Fruit fly (Drosophila melanogaster) whole organism: ENCODE data around the gene CG34124.

Experiments used
- CG8478 ChIP-seq: fragments of >200 bp; optimal IDR thresholded peaks from 2 replicates; lab custom pipeline; 2018; ENCODE audit warnings: inconsistent platforms
- Dll ChIP-seq: fragments of >200 bp; optimal IDR thresholded peaks from 2 replicates; lab custom pipeline; 2017
- EcR ChIP-seq, 2 experiments: fragments of >200 bp; optimal IDR thresholded peaks; 2 replicates each; lab custom pipeline; 2017; ENCODE audit warnings: missing biosample characterization in 2 of 2, missing genetic modification characterization in 2 of 2, missing genetic modification reagents in 2 of 2
- pan ChIP-seq: fragments of >200 bp; optimal IDR thresholded peaks from 2 replicates; lab custom pipeline; 2017
- psq ChIP-seq: fragments of >200 bp; optimal IDR thresholded peaks from 2 replicates; lab custom pipeline; 2017
- usp ChIP-seq: fragments of >200 bp; optimal IDR thresholded peaks from 2 replicates; lab custom pipeline; 2017; ENCODE audit warnings: missing biosample characterization, missing genetic modification characterization, mixed read lengths

The CG34124 gene

DNA sequence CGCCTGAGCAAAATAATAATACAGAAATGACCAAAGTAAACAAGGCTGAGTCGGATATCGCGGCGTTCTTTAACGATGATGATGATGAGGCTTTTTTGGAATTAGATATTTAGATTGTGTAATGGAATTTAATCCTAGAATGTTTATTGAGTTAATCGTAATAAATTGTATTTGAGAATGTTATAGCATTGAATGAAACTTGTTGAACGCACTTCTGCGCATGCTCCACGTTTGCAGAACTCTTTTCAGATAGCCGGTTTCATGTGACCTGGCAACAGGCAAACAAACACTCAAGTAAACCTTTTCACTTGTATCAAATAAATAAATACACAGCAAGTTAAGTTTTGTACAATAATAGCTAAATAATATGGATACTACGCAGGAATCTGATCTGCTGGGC, at the start of gene CG34124:
TSS of gene CG34124 (plus strand) at position 301 of the 400 bp plus-strand sequence.
- TF ChIP-seq pan (lab: Kevin White, UChicago) = no peak
- TF ChIP-seq Dll (lab: Kevin White, UChicago) = no peak
- TF ChIP-seq CG8478 (lab: Kevin White, UChicago) = no peak
- no peak for TF ChIP-seq psq (lab: Kevin White, UChicago)
- TF ChIP-seq usp (GFP tag; lab: Kevin White, UChicago) = no peak
- TF ChIP-seq EcR (GFP tag; optimal IDR thresholded peaks at IDR 0.05; lab: Kevin White, UChicago) = no peak

DNA sequence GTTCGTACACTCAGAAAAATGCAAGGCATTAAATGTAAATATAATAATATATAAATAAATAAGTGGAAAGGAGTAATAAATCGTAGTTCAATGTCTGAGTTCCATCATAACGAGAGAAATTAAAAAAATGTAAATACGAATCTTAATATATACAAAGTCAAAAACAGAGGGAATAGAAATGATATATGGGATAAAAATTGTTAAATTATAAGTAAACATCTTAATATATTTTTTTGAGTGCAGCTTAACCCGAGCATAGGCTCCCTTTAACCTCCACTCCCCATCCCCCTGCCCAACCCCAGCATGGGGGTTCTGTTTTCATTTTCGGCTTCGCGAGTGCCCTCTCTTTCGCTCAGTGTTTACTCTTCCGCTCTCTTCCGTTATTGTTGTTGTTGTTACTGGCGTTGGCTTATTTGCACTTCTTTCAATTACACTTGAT, 42.5 kb upstream of the CG34124 start:
- TF ChIP-seq CG8478 (lab: Kevin White, UChicago) (no peak), EcR (GFP tag; optimal IDR thresholded peaks at IDR 0.05; lab: Kevin White, UChicago) (no peak)

DNA sequence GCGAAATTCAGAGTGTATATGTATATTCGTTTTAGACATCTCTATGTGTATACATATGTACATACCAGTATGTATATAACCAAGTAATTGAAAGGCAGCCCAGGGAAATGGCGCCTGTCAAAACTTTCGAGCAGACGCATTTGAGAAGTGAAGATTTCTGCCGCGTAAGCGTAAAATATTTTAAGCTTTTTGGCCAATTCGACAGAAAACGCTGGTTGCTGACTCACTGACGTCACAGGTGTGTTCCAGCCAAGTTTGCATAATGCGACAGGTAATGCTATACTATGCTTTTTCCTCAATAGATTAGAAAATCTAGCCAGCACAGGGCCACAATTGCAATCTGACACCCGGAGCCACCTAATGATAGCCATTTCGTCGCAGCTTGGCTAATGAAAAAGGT, 41.5 kb upstream of the CG34124 start:
- TF ChIP-seq psq (lab: Kevin White, UChicago) = no peak
- TF ChIP-seq EcR (GFP tag; optimal IDR thresholded peaks at IDR 0.05; lab: Kevin White, UChicago) = no peak
- no peak for TF ChIP-seq usp (GFP tag; lab: Kevin White, UChicago)
- no peak for TF ChIP-seq pan (lab: Kevin White, UChicago)
- no peak for TF ChIP-seq CG8478 (lab: Kevin White, UChicago)
- no peak for TF ChIP-seq Dll (lab: Kevin White, UChicago)

DNA sequence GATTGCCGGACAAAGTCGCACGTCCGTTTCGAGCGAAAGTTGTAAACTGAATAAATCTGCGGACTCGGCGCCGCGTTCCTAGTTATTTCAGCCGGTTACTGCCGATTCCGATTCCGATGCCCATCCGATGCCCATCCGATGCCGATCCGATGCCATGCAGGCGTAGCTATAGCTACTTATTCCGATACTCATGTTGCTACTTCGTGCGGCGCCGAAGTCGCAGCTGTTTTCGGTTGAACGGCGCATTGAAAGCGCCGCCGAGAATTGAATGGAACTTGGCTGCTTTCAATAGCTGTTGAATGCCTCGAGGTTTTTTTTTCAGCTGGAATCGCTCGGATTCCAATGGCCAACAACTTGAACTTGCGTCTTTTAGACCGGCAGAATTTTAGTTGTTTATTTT, 29.9 kb upstream of the CG34124 start:
- TF ChIP-seq CG8478 (lab: Kevin White, UChicago) (no peak), EcR (GFP tag; optimal IDR thresholded peaks at IDR 0.05; lab: Kevin White, UChicago) (no peak), psq (lab: Kevin White, UChicago) (no peak), pan (lab: Kevin White, UChicago) (no peak), usp (GFP tag; lab: Kevin White, UChicago) (no peak), Dll (lab: Kevin White, UChicago) (no peak)

DNA sequence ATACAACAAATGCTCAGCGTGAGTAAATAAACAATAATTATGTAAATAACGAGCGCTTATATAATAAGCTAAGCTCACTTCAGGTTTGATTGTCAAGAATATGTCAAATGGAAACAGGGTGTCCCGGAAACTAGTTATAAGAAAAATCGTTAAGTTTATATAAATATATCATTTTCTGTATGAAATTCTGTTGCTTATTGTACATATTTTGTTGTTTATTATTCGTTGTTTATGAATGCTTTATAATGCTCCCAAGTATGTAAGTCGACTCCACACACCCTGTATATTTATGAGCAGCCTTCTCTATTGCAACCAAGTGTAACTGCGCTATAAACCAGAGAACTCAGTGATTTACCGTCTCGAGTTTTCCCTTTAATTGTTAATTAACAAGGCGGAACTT, 27.7 kb upstream of the CG34124 start:
- TF ChIP-seq Dll (lab: Kevin White, UChicago) (no peak), usp (GFP tag; lab: Kevin White, UChicago) (no peak)

DNA sequence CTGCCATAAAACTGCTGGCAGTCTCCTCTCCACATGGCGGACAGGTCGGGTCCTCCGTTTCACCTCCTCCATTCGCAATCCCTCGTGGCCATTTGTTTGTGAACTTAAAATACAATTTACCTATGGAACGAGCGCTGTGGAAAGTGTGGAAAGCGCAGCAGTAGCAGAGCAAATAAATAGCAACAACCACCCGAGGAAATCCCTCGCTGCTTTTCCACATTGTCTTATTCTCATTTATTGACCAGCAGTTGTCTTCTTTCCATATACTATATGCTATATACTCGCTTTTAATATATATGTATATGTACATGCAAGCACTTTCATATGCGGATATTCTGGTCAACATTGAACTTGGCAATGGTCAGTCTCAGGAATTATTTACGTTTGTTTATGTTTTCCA, 25.9 kb upstream of the CG34124 start, which contains the start of gene hoe1:
TSS of gene hoe1 (minus strand) at position 101 of the 400 bp plus-strand sequence.
- TF ChIP-seq EcR (GFP tag; optimal IDR thresholded peaks at IDR 0.05; lab: Kevin White, UChicago) (no peak), CG8478 (lab: Kevin White, UChicago) (no peak), Dll (lab: Kevin White, UChicago) (no peak), pan (lab: Kevin White, UChicago) (no peak)

DNA sequence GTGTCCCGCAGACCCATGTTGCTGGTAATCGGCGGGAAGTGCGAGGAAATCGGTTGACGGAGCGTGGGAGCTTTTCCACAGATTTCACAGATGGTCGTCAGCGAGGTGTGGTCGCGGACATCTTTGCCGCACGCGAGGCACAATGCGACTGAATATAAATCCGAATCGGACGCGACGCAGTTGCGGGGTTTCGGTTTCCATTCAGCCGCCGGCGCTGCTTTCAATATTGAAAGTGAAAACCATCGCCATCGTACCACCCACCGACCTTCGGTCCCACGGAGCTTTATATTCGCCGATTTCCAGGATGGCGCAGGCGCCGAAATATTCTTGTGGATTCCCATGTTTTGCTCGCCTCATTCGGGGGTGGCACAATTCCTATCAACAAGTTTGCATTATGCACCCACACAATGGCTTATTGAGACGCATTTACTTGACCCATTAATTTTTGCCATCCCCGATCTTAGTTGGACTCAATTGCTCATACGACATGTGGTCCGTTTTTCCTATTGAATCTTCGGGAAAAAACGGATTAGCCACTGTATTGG, 21.8 kb upstream of the CG34124 start, which contains the start of gene hoe2:
TSS of gene hoe2 (minus strand) at position 126 of the 545 bp plus-strand sequence.
- no peak for TF ChIP-seq pan (lab: Kevin White, UChicago)
- TF ChIP-seq psq (lab: Kevin White, UChicago) = no peak
- TF ChIP-seq Dll (lab: Kevin White, UChicago) = no peak
- no peak for TF ChIP-seq EcR (GFP tag; optimal IDR thresholded peaks at IDR 0.05; lab: Kevin White, UChicago)
- TF ChIP-seq CG8478 (lab: Kevin White, UChicago) = no peak
- no peak for TF ChIP-seq usp (GFP tag; lab: Kevin White, UChicago)

DNA sequence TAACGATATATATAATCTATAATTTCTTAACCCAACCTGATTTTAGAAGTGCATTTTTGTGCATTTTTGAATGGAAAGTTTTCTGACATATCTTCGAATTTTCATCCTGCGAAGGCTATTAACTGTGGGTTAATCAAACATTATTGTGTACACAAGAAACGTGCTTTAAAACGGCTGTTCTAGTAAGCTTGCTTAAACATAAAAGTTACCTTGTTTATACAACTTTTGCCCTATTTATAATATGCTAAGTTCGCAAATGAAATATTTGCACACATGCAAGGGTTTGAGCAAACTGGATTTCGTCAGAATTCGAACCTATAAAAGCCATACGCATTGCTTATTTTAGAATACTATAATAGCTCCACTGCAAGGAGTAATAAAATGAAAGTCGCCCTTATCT, 21.2 kb upstream of the CG34124 start, which contains the start of gene Sgs1:
TSS of gene Sgs1 (plus strand) at position 350 of the 400 bp plus-strand sequence.
- TF ChIP-seq usp (GFP tag; lab: Kevin White, UChicago) (no peak), pan (lab: Kevin White, UChicago) (no peak), CG8478 (lab: Kevin White, UChicago) (no peak), EcR (GFP tag; optimal IDR thresholded peaks at IDR 0.05; lab: Kevin White, UChicago) (no peak), psq (lab: Kevin White, UChicago) (no peak), Dll (lab: Kevin White, UChicago) (no peak)

DNA sequence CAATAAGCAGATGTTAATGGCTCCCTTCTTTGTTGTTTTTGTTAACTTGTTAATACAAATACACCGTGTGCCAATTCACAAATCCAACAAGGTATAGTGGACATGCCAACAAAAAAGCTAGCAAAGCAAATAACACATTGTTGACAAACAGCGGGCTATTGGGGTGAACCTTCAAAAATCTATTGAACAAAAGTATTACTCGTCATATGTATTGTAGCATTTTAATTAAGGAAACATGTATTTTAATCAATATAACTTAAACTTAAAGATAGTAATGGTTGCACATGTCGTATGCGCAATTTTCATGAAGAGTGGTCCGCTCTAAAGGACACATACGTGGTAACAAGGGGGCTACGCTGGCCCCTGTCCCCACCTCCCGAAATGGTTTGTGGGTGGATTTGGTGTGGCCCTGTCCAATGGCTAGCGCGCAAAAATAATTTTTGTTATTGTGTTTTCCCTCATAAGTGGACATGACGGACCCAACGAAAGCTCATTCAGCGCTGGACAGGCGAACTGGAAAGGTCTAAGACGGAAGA, 15.9 kb upstream of the CG34124 start, which contains the start of gene synr:
TSS of gene synr (plus strand) at position 486 of the 536 bp plus-strand sequence.
- TF ChIP-seq CG8478 (lab: Kevin White, UChicago) = no peak
- no peak for TF ChIP-seq psq (lab: Kevin White, UChicago)
- no peak for TF ChIP-seq usp (GFP tag; lab: Kevin White, UChicago)
- no peak for TF ChIP-seq EcR (GFP tag; optimal IDR thresholded peaks at IDR 0.05; lab: Kevin White, UChicago)
- TF ChIP-seq pan (lab: Kevin White, UChicago) = no peak
- TF ChIP-seq Dll (lab: Kevin White, UChicago) = no peak

DNA sequence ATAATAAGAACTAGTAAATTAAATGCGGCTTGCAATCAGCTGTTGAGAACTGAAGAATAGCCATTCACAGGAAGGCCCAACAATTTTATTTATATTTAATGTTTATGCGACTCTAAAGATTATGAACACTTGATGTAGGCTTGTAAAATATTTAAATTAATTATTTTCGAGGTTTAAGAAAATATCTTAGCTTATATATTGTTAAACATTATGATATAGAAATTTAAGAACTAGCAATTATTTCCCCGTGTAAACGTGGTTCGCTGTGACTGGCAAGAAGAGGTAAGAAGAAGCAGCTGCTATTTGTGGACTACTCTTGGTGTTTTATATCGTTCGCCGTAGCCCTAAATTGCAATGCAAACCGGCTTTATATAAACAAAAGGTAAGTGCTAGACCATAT, 12.9 kb upstream of the CG34124 start, which contains the start of the genes mRpL24 and betaggt-I:
TSS of gene mRpL24 (minus strand) at position 62 of the 400 bp plus-strand sequence.
TSS of gene betaggt-I (plus strand) at position 280 of the 400 bp plus-strand sequence.
- TF ChIP-seq Dll (lab: Kevin White, UChicago) (no peak), pan (lab: Kevin White, UChicago) (no peak), psq (lab: Kevin White, UChicago) (no peak), CG8478 (lab: Kevin White, UChicago) (no peak), EcR (GFP tag; optimal IDR thresholded peaks at IDR 0.05; lab: Kevin White, UChicago) (no peak), usp (GFP tag; lab: Kevin White, UChicago) (no peak)

DNA sequence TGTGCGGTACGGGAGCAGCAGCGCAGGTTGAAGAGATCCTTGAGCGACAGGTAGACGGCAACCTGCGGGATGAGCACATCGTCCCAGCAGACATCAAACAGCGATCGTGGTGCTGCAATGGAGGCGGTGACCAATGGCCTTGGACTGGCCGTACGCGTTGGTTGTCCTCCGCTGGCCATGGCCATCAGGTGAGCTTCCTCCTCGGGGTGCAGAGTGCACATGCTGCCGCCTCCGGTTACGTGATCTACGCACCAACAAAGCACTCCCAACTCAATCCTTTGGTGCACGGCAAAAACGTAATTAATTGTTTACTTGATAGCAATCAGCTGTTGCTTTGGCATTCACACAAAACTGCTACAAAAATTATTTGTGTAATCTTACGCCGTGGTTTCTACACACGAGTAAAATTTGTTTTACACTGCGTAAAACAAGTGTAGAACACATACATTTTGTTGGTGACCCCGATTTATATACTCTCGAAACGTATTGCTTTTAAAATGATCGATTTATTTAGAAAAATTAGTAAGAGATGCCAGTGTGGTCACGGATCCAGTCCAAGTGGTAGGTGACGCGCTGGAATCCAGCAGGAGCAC, 8.7 kb upstream of the CG34124 start, which contains the start of gene jet:
TSS of gene jet (minus strand) at position 332 of the 593 bp plus-strand sequence.
- TF ChIP-seq psq (lab: Kevin White, UChicago) = no peak
- TF ChIP-seq EcR (GFP tag; optimal IDR thresholded peaks at IDR 0.05; lab: Kevin White, UChicago) = no peak
- TF ChIP-seq CG8478 (lab: Kevin White, UChicago) = no peak
- no peak for TF ChIP-seq usp (GFP tag; lab: Kevin White, UChicago)
- no peak for TF ChIP-seq pan (lab: Kevin White, UChicago)
- no peak for TF ChIP-seq Dll (lab: Kevin White, UChicago)
